Fruit fly (Drosophila melanogaster): ENCODE measurements around the gene COX7A.

The COX7A gene

DNA sequence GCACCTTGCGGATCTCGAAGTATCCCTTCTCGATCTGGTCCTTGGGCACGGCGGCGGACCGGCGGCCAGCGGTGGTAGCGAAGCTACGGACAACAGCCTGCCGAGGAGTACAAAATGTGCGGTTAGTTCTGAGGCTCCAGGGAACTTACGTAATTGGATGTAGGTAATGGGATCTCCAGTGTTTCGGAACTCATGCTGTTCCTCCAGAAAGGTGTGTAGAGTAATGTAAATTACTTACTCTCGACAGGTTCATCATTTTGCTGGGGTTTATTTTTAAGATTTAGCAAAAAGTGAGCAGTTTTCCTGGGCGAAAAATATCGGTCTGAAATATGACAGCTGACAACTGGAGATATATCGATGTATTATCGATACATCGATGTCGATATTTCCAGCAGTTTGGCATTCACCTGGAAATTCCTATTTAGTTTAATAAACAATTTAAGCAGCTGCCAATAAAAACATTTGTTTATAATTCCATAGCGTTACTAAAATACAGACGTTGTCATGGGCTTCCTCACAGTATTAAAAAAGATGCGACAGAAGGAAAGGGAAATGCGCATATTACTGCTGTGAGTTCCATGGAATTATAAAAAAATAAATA is at the start of gene COX7A, which contains the start of gene Arl2:
Gene COX7A (minus strand): TSS at position 369 of the 601 bp plus-strand sequence.
Gene Arl2 (plus strand): TSS at position 426 of the 601 bp plus-strand sequence.
- no peak for TF ChIP-seq CG8478 (optimal IDR thresholded peaks at IDR 0.05)
- TF ChIP-seq CTCF (optimal IDR thresholded peaks at IDR 0.05) = peak in 1 of 2 experiments; percentile 16

DNA sequence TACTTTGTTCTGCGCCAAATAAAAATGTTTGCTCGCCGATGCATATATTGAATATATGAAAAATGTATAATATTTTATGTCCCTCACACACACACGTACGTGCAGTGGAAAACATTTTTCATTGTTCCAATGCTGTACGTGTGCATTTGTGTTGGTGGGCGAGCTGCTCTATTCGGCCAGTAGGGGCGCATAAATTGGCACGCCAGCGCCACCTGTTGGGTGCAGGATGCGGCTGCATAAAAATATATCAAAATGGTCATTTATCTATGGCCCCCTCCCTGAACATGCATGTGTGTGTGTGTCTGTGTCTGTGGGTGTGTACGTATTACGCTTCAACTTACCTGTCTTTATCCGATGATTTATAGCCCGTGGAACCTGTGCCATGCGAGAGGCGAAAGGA is 48.8 kb upstream of the COX7A start:
- TF ChIP-seq CTCF (optimal IDR thresholded peaks at IDR 0.05) (peak; percentile 85 to 87), CG8478 (optimal IDR thresholded peaks at IDR 0.05) (no peak)

dm6 chr3R:8368553-8368952 is 27.7 kb upstream of the COX7A start:
- TF ChIP-seq CTCF (optimal IDR thresholded peaks at IDR 0.05) = no peak
- no peak for TF ChIP-seq CG8478 (optimal IDR thresholded peaks at IDR 0.05)

DNA sequence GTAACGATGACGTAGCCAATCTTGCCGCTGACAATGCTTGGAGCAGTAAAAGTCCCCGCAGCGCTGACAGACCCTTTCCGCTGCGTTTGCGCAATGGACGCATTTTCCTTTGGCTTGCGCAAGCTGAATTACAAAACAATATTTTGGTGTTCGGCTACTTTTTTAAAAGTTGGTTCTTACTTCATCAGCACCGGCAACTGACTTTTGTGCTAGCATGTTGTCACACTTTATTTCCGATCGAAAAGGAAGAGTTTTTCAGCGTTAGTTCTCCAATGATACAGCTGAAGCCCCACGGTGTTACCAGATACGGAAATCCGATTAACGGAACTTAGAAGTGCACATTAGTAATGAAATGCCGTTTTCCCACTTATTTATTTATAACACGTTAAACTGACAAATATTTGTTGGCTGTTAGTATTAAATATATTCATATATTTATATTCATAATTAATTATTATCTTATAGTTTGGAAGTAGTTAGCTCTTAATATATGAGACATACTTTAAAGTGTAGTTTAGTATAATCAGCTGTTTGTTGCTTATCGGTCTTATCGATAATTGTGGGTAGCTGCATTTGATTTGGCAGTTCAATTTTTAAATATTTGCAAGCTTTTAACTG is 21.5 kb upstream of the COX7A start, which contains the start of the genes Veneno and CG7963:
Gene Veneno (minus strand): TSS at position 296 of the 618 bp plus-strand sequence.
Gene CG7963 (plus strand): TSS at position 568 of the 618 bp plus-strand sequence.
- TF ChIP-seq CTCF (optimal IDR thresholded peaks at IDR 0.05) (no peak), CG8478 (optimal IDR thresholded peaks at IDR 0.05) (no peak)

DNA sequence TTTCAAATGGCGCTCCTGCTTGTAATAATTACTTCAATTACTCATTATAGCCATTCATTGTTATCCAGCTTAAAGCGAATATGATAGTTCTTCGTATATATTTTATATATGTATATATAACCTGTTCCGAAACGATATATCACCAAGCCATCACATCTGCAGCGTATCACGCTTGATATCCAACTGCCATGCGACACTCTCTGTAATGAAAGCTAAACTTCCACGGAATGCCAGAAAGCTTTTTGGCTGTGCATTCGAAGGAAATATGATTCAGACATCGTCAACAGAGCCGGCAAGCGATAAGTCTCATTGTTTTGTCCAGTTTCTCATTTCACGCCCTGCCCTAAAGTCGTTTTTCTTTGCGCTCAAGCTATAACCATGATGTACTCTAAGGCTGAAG is 17.2 kb upstream of the COX7A start:
- TF ChIP-seq CG8478 (optimal IDR thresholded peaks at IDR 0.05) (no peak), CTCF (optimal IDR thresholded peaks at IDR 0.05) (no peak)

dm6 chr3R:8357372-8357992 is 16.6 kb upstream of the COX7A start:
- TF ChIP-seq CTCF (optimal IDR thresholded peaks at IDR 0.05) (no peak), CG8478 (optimal IDR thresholded peaks at IDR 0.05) (no peak)

DNA sequence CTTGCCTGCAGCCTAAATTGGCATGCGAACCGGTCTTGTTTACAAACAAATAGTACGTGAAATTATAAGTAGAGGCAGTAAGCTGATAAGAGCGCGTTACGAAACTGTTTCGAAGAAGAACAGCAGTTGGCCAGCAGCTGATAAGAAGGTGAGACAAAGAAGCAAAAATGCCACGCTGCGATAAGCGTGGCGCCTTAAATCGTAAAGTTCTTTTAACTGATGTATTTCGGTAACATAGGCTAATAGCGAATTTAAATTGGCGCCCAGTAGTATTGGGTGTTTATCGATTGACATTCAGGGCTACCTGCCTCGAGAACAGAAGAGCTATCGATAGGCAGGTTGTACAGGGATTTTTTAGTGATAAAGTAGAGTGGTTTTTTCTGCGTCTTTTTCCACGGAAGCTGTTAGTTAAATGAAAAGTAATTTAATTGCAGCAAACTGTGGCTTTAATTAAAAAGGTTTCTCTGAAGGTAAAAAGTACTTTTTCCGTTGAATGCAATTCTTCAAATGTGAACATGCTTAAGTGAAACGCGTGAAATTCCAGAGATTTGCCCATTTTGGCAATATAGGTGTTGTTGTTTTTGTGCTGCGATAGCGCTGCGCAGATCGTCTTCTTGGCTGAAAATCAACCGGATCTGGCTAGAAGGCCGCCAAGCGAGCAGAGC is 15.9 kb upstream of the COX7A start, which contains the start of gene stck:
Gene stck (plus strand): TSS at position 353 of the 665 bp plus-strand sequence.
- TF ChIP-seq CG8478 (optimal IDR thresholded peaks at IDR 0.05) = no peak
- TF ChIP-seq CTCF (optimal IDR thresholded peaks at IDR 0.05) = peak in 1 of 2 experiments; percentile 25

DNA sequence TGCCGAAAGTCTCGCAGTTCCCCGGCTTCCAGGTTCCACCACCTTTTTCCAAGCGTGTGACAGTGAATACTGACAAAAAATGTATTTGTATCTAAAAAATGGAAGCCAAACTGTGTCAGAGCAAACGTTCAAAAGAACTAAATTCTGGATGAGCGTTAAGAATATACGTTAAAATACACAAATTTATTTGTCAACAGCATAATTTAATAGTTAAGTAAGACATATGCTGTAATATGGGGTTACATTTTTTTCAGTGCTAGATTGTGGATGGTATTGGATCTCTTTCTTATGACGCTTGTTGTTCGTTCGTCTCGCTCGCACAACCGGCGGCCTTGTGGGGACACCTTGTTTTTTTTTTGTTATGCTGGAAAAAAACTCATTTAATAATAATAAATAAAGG is 14.7 kb upstream of the COX7A start:
- TF ChIP-seq CG8478 (optimal IDR thresholded peaks at IDR 0.05) (no peak), CTCF (optimal IDR thresholded peaks at IDR 0.05) (no peak)

dm6 chr3R:8354969-8355368 is 14.1 kb upstream of the COX7A start:
- TF ChIP-seq CTCF (optimal IDR thresholded peaks at IDR 0.05) (no peak), CG8478 (optimal IDR thresholded peaks at IDR 0.05) (no peak)

DNA sequence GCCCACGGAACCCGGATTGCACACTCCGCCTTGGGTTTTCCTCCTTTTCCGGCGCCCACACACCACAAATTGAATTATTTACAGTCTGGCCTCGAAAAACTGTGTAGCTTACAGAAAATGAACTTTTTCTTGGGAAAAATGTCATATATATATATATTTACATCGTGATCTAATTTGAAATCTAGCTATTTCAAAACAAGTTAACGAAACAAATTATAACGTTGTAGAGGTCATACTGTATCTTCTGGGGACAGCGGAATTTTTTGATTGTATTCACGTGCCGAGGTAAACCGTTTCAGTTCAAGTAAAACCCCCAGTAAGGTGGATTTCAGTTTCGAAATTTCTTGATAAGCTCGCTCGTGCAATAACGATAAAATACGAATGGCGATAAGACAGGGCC is 13.6 kb upstream of the COX7A start:
- TF ChIP-seq CTCF (optimal IDR thresholded peaks at IDR 0.05) (no peak), CG8478 (optimal IDR thresholded peaks at IDR 0.05) (no peak)

- no peak for TF ChIP-seq CTCF (optimal IDR thresholded peaks at IDR 0.05)
- TF ChIP-seq CG8478 (optimal IDR thresholded peaks at IDR 0.05) = no peak
Observed at dm6 chr3R:8353994-8354393, 13.2 kb upstream of the COX7A start.

DNA sequence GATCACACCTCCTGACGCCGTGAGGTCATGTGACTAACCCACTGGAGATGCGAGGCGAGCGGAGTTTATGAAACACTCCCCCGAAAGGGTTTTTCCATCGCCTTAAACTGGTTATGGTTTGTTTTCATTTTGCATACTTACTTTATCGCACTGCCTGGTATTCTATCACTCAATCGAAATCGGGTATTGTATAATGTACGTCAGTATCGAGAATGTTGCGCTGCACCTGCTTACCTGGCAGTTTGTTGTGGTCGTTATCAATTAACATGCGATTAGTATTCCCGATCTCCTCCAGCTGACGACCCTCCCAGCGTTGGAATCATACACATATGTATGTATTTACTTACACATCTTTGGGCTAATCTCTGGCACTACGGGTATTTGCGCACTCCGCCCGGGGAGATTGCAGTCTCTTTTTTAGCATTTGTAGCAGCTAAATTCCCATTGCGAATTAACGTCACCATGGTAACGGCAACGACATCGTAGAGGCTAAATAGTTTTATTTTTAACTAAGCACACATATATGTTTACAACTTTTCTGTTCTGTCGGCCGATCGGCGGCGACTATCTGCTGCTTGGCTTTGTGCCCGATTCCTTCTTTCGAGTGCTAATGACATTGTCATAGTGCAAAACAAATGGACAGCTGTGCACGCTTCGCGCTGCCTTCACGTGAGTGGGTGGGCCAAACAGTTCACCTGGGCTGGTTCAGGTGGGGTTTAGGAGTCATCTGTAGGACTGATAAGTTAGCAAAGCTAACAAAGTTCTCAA is 12.3 kb upstream of the COX7A start:
- TF ChIP-seq CG8478 (optimal IDR thresholded peaks at IDR 0.05) (no peak), CTCF (optimal IDR thresholded peaks at IDR 0.05) (no peak)

DNA sequence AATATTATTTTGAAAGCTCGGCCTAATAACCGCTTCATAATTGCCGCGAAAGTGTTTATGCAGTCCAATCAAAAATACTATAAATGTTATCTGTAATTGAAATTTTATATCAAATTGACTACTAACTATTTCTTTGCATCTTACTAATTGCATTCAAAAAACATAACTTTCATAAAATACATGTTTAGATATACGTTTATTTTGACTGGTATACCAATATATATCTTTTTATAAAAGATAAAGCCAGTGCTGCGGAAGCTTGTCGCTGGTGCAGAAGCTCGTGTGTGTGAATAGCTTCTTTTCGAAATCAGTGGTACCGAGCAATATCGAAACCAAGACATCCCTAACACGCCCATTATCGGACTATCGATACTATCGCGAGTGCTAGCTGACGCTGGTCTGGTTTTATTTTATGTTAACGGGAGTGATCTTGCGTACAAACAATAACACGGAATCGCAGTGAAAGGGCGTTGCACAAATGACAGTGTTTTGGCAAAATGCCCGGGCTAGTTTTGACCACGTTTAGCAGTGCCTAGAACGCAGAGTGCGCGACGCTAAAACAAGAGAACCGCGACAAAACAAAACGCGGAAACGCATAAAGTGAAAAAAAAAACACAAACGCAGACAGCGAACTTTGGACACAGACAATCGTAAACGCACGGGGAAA is 8.7 kb upstream of the COX7A start, which contains the start of gene Atg13:
Gene Atg13 (plus strand): TSS at position 367 of the 667 bp plus-strand sequence.
- TF ChIP-seq CG8478 (optimal IDR thresholded peaks at IDR 0.05) = no peak
- no peak for TF ChIP-seq CTCF (optimal IDR thresholded peaks at IDR 0.05)

dm6 chr3R:8349106-8349448 is 8.2 kb upstream of the COX7A start:
- no peak for TF ChIP-seq CTCF (optimal IDR thresholded peaks at IDR 0.05)
- no peak for TF ChIP-seq CG8478 (optimal IDR thresholded peaks at IDR 0.05)
